Worm (Caenorhabditis elegans) whole organism, late embryonic: ENCODE measurements around the gene C14A4.8.

Source experiments
- ama-1 ChIP-seq: fragments of 150-350 bp; optimal IDR thresholded peaks from 2 replicates; lab custom pipeline; 2014
- ceh-34 ChIP-seq: sonication (generic microtip); optimal IDR thresholded peaks from 2 replicates; lab custom pipeline; 2016; ENCODE audit warnings: mild to moderate bottlenecking, missing genetic modification characterization, missing compliant biosample characterization
- ceh-45 ChIP-seq: fragments of 200-800 bp; sonication (Bioruptor generic); IDR thresholded peaks from 2 replicates; pipeline ENCODE4 v1.3.6; 2022; ENCODE audit warnings: missing genetic modification reagents, missing genetic modification characterization, missing compliant biosample characterization
- ceh-9 ChIP-seq: sonication (generic microtip); optimal IDR thresholded peaks from 2 replicates; lab custom pipeline; 2016; ENCODE audit warnings: mild to moderate bottlenecking, missing genetic modification characterization, inconsistent platforms, missing compliant biosample characterization
- elt-2 ChIP-seq: sonication (generic microtip); optimal IDR thresholded peaks from 2 replicates; lab custom pipeline; 2016; ENCODE audit warnings: missing genetic modification reagents, missing genetic modification characterization, missing compliant biosample characterization
- fkh-10 ChIP-seq: fragments of 150-350 bp; optimal IDR thresholded peaks from 2 replicates; lab custom pipeline; 2014; ENCODE audit warnings: missing biosample characterization, missing genetic modification reagents, missing genetic modification characterization
- nfya-1 ChIP-seq: sonication (generic microtip); optimal IDR thresholded peaks from 2 replicates; lab custom pipeline; 2017; ENCODE audit warnings: missing genetic modification characterization, mild to moderate bottlenecking, missing compliant biosample characterization, antibody characterized with exemption, moderate library complexity
- nhr-11 ChIP-seq: fragments of 150-350 bp; optimal IDR thresholded peaks from 2 replicates; lab custom pipeline; 2014; ENCODE audit warnings: missing biosample characterization, missing genetic modification characterization
- pag-3 ChIP-seq: sonication (generic microtip); optimal IDR thresholded peaks from 2 replicates; lab custom pipeline; 2016; ENCODE audit warnings: missing compliant biosample characterization, missing genetic modification characterization, borderline replicate concordance
- pha-4 ChIP-seq: fragments of 150-350 bp; optimal IDR thresholded peaks from 2 replicates; lab custom pipeline; 2018; ENCODE audit warnings: missing biosample characterization, missing genetic modification reagents, missing genetic modification characterization
- unc-42 ChIP-seq: sonication (generic microtip); optimal IDR thresholded peaks from 2 replicates; lab custom pipeline; 2016; ENCODE audit warnings: missing genotype, missing genetic modification characterization, missing compliant biosample characterization

ce11 chrII:10564578-10564977 lies 33.4 kb downstream of the C14A4.8 start, which contains the start of the genes C06A1.6 and C06A1.7:
- TF ChIP-seq pha-4, result no peak
- TF ChIP-seq pag-3, result no peak
- TF ChIP-seq nfya-1, result no peak
- no peak for TF ChIP-seq ceh-45
- no peak for TF ChIP-seq ceh-9 (tag; lab: Kevin White, UChicago)
- TF ChIP-seq unc-42 (tag; lab: Kevin White, UChicago), result no peak
- no peak for TF ChIP-seq nhr-11 (tag; lab: Kevin White, UChicago)
- TF ChIP-seq ceh-34, result no peak
- TF ChIP-seq elt-2 (tag; lab: Kevin White, UChicago), result no peak
- TF ChIP-seq ama-1 (lab: Kevin White, UChicago), result no peak
- no peak for TF ChIP-seq fkh-10
